Worm (Caenorhabditis elegans): Measurements from ENCODE around the gene K08B5.2.
"Not testable (repeated sequence)": the region's sequence is repeated elsewhere in the genome, so short reads cannot be mapped to it uniquely, and the experiment has no call there.

Gene K08B5.2

ce11 chrX:16518771-16519170, 34.9 kb downstream of the K08B5.2 start:
- TF ChIP-seq unc-3 (GFP tag; conservative IDR thresholded peaks at IDR 0.05) = no peak
- TF ChIP-seq unc-3 (tag; optimal IDR thresholded peaks at IDR 0.05) = no peak
- TF ChIP-seq fkh-6 (tag; optimal IDR thresholded peaks at IDR 0.05) = no peak
- no peak for TF ChIP-seq F13H6.1 (tag; optimal IDR thresholded peaks at IDR 0.05)
- no peak for TF ChIP-seq sox-2 (GFP tag; IDR thresholded peaks at IDR 0.05)
- TF ChIP-seq ceh-48 (tag; optimal IDR thresholded peaks at IDR 0.05) = no peak
- no peak for TF ChIP-seq fkh-10 (GFP tag; optimal IDR thresholded peaks at IDR 0.05)
- TF ChIP-seq C38D4.7 (GFP tag; optimal IDR thresholded peaks at IDR 0.05) = no peak
- no peak for TF ChIP-seq ceh-19 (GFP tag; optimal IDR thresholded peaks at IDR 0.05)
- no peak for TF ChIP-seq pat-9 (tag; optimal IDR thresholded peaks at IDR 0.05)
- TF ChIP-seq ets-4 (tag; optimal IDR thresholded peaks at IDR 0.05) = no peak
- TF ChIP-seq ceh-31 (tag; optimal IDR thresholded peaks at IDR 0.05) = no peak
- TF ChIP-seq elt-4 (tag; optimal IDR thresholded peaks at IDR 0.05) = no peak
- TF ChIP-seq gmeb-2 (tag; optimal IDR thresholded peaks at IDR 0.05) = no peak
- TF ChIP-seq ceh-2 (tag; optimal IDR thresholded peaks at IDR 0.05) = no peak
- TF ChIP-seq hlh-30 (tag; optimal IDR thresholded peaks at IDR 0.05; ENCODE audit: insufficient read depth) = no peak

DNA sequence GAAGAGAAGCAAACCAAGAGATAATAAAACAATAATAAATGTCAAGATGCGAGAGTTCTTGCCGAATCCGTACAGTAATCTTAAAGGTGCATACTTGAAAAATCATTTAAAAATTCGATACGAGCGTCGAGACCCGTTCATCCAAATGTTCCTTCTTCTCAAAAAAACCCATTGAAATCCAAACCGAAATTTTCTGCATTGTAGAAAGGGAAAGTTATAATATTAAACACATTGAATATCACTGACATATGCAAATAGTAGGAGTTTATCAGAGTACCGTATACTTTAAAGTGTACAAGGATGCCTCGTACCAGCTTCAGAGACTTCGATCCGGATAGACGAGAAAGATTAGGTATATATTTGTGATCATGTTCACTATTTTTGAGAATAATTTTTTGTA, 38.4 kb downstream of the K08B5.2 start, which contains the start of gene T25D1.2:
Gene T25D1.2 (plus strand): TSS at position 301 of the 400 bp plus-strand sequence.
- TF ChIP-seq ceh-6 (GFP tag; optimal IDR thresholded peaks at IDR 0.05); ets-4 (tag; optimal IDR thresholded peaks at IDR 0.05); pat-9 (tag; optimal IDR thresholded peaks at IDR 0.05): not testable (repeated sequence)

- TF ChIP-seq unc-42 (tag; optimal IDR thresholded peaks at IDR 0.05) (no peak), ceh-18 (tag; optimal IDR thresholded peaks at IDR 0.05) (no peak)
Observed at ce11 chrX:16505348-16505747, 48.3 kb downstream of the K08B5.2 start, which contains the start of gene T25D1.3. Gene T25D1.3 (plus strand): TSS chrX:16505648.

DNA sequence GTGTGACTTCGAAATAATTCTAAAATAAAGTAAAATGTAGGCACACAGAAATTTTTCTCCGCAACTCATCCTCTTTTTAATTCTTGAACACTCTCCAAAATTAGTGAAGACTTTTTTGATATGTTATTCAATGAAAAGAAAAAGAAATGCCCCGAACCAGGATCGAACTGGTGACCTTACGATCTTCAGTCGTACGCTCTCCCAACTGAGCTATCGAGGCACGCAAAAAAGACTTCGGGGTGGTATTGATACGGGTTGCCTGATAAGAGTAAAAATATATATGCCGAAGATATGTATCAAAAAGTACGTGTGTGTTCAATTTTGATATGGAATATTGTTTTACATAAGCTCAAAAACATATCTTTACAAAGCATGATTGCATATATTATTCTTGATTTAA, 50.7 kb downstream of the K08B5.2 start:
- TF ChIP-seq che-1 (tag; optimal IDR thresholded peaks at IDR 0.05) (no peak), dmd-4 (tag; optimal IDR thresholded peaks at IDR 0.05; ENCODE audit: borderline replicate concordance) (no peak), fax-1 (tag; optimal IDR thresholded peaks at IDR 0.05) (no peak), elt-2 (tag; optimal IDR thresholded peaks at IDR 0.05) (no peak), dve-1 (tag; optimal IDR thresholded peaks at IDR 0.05) (no peak), Y22D7AL.16 (tag; optimal IDR thresholded peaks at IDR 0.05) (no peak), unc-42 (tag; optimal IDR thresholded peaks at IDR 0.05) (no peak), fkh-6 (tag; optimal IDR thresholded peaks at IDR 0.05) (no peak), rnt-1 (tag; optimal IDR thresholded peaks at IDR 0.05) (no peak)

Data from whole organism, late embryonic.